Worm (Caenorhabditis elegans): ENCODE measurements around the gene sre-33.

ce11 chrII:12480811-12481210 lies 27.7 kb downstream of the sre-33 start, which contains the start of gene arrd-9:
- TF ChIP-seq ama-1 (optimal IDR thresholded peaks at IDR 0.05) (no peak), pqm-1 (tag; optimal IDR thresholded peaks at IDR 0.05) (no peak), hlh-6 (tag; optimal IDR thresholded peaks at IDR 0.05) (no peak), ceh-22 (tag; optimal IDR thresholded peaks at IDR 0.05) (no peak), unc-55 (GFP tag; optimal IDR thresholded peaks at IDR 0.05) (no peak), pha-4 (tag; optimal IDR thresholded peaks at IDR 0.05) (no peak), ets-4 (tag; optimal IDR thresholded peaks at IDR 0.05) (no peak), sox-4 (tag; optimal IDR thresholded peaks at IDR 0.05) (no peak), nhr-11 (tag; optimal IDR thresholded peaks at IDR 0.05) (no peak), dve-1 (tag; optimal IDR thresholded peaks at IDR 0.05) (no peak)
